Worm (Caenorhabditis elegans): ENCODE data around the gene Y73C8B.1.

- TF ChIP-seq unc-62 (GFP tag; optimal IDR thresholded peaks at IDR 0.05) (no peak), lin-13 (tag; optimal IDR thresholded peaks at IDR 0.05) (no peak), nhr-28 (tag; optimal IDR thresholded peaks at IDR 0.05) (no peak), bed-3 (GFP tag; optimal IDR thresholded peaks at IDR 0.05) (no peak), pha-4 (tag; optimal IDR thresholded peaks at IDR 0.05) (no peak)
Observed at ce11 chrV:3169838-3170237, 26.8 kb downstream of the Y73C8B.1 start, which contains the start of gene srbc-6.

Measured in whole organism, mixed stage, embryonic.